Worm (Caenorhabditis elegans) whole organism, L2 larva: ENCODE results near the gene ZK1248.19.
A peak's percentile ranks its signal among the peaks of the same experiment; 100 is the strongest.

Source experiments
- F13H6.1 ChIP-seq: sonication (generic microtip); optimal IDR thresholded peaks from 2 replicates; lab custom pipeline; 2016; ENCODE audit warnings: missing genetic modification characterization, missing compliant biosample characterization
- R02D3.7 ChIP-seq: fragments of 150-350 bp; optimal IDR thresholded peaks from 2 replicates; lab custom pipeline; 2014; ENCODE audit warnings: missing biosample characterization, missing genetic modification characterization
- Y55F3AM.14 ChIP-seq: fragments of 200-800 bp; sonication (Bioruptor generic); optimal IDR thresholded peaks from 2 replicates; lab custom pipeline; 2018; ENCODE audit warnings: mild to moderate bottlenecking, missing genetic modification characterization, missing compliant biosample characterization
- ZK546.5 ChIP-seq: sonication (generic microtip); optimal IDR thresholded peaks from 2 replicates; lab custom pipeline; 2017; ENCODE audit warnings: missing biosample characterization, missing genetic modification characterization
- alr-1 ChIP-seq: fragments of 150-350 bp; optimal IDR thresholded peaks from 2 replicates; lab custom pipeline; 2014; ENCODE audit warnings: missing biosample characterization, missing genetic modification characterization
- ama-1 ChIP-seq: fragments of 150-350 bp; optimal IDR thresholded peaks from 2 replicates; lab custom pipeline; 2018; ENCODE audit warnings: inconsistent platforms
- blmp-1 ChIP-seq: sonication (generic microtip); optimal IDR thresholded peaks from 2 replicates; lab custom pipeline; 2017; ENCODE audit warnings: missing genetic modification characterization, mild to moderate bottlenecking, missing compliant biosample characterization, antibody characterized with exemption, moderate library complexity; ENCODE audit not compliant: insufficient read depth
- ceh-16 ChIP-seq: fragments of 150-350 bp; optimal IDR thresholded peaks from 2 replicates; lab custom pipeline; 2014; ENCODE audit warnings: missing biosample characterization, missing genetic modification characterization
- ceh-82 ChIP-seq: fragments of 150-350 bp; optimal IDR thresholded peaks from 2 replicates; lab custom pipeline; 2014; ENCODE audit warnings: missing biosample characterization, missing genetic modification characterization
- crh-2 ChIP-seq: sonication (generic microtip); optimal IDR thresholded peaks from 2 replicates; lab custom pipeline; 2017; ENCODE audit warnings: missing biosample characterization, missing genetic modification characterization
- dmd-4 ChIP-seq: sonication (generic microtip); optimal IDR thresholded peaks from 2 replicates; lab custom pipeline; 2017; ENCODE audit warnings: missing biosample characterization, missing genetic modification characterization
- egl-27 ChIP-seq: sonication (generic microtip); optimal IDR thresholded peaks from 3 replicates; lab custom pipeline; 2017; ENCODE audit warnings: missing biosample characterization, missing genetic modification reagents, missing genetic modification characterization
- elt-1 ChIP-seq: fragments of 150-350 bp; optimal IDR thresholded peaks from 2 replicates; lab custom pipeline; 2014; ENCODE audit warnings: missing biosample characterization, missing genetic modification characterization
- elt-3 ChIP-seq: sonication (generic microtip); optimal IDR thresholded peaks from 2 replicates; lab custom pipeline; 2017; ENCODE audit warnings: missing biosample characterization, missing genetic modification characterization
- fos-1 ChIP-seq: fragments of 150-350 bp; optimal IDR thresholded peaks from 2 replicates; lab custom pipeline; 2014; ENCODE audit warnings: missing biosample characterization, missing genetic modification characterization
- gmeb-1 ChIP-seq: fragments of 150-350 bp; optimal IDR thresholded peaks from 2 replicates; lab custom pipeline; 2014; ENCODE audit warnings: missing biosample characterization, missing genetic modification characterization
- lin-11 ChIP-seq: fragments of 150-350 bp; sonication (generic microtip); optimal IDR thresholded peaks from 2 replicates; lab custom pipeline; 2014; ENCODE audit warnings: missing biosample characterization, missing genetic modification characterization, inconsistent platforms, mixed read lengths
- lin-13 ChIP-seq: fragments of 150-350 bp; optimal IDR thresholded peaks from 2 replicates; lab custom pipeline; 2014; ENCODE audit warnings: missing biosample characterization, missing genetic modification reagents, missing genetic modification characterization
- lin-39 ChIP-seq: fragments of 150-350 bp; optimal IDR thresholded peaks from 2 replicates; lab custom pipeline; 2014; ENCODE audit warnings: missing biosample characterization, missing genetic modification reagents, missing genetic modification characterization
- lsy-2 ChIP-seq, 2 experiments: fragments of 150-350 bp in 1 of 2; sonication (generic microtip) in 1 of 2; optimal IDR thresholded peaks; 2 replicates each; lab custom pipeline; 2014 to 2017; ENCODE audit warnings: missing biosample characterization in 2 of 2, missing genetic modification characterization in 2 of 2
- mbf-1 ChIP-seq: sonication (generic microtip); optimal IDR thresholded peaks from 2 replicates; lab custom pipeline; 2017; ENCODE audit warnings: missing biosample characterization, missing genetic modification characterization
- mdl-1 ChIP-seq, 2 experiments: fragments of 150-350 bp in 1 of 2; sonication (generic microtip) in 1 of 2; optimal IDR thresholded peaks; 2 replicates each; lab custom pipeline; 2017; ENCODE audit warnings: missing biosample characterization in 2 of 2, missing genetic modification characterization in 2 of 2
- nhr-11 ChIP-seq: fragments of 150-350 bp; optimal IDR thresholded peaks from 2 replicates; lab custom pipeline; 2014; ENCODE audit warnings: missing biosample characterization, missing genetic modification characterization
- nhr-12 ChIP-seq: fragments of 150-350 bp; optimal IDR thresholded peaks from 2 replicates; lab custom pipeline; 2014; ENCODE audit warnings: missing biosample characterization, missing genetic modification characterization
- nhr-129 ChIP-seq: fragments of 150-350 bp; optimal IDR thresholded peaks from 2 replicates; lab custom pipeline; 2014; ENCODE audit warnings: missing biosample characterization, missing genetic modification characterization
- nhr-23 ChIP-seq: fragments of 150-350 bp; optimal IDR thresholded peaks from 2 replicates; lab custom pipeline; 2014; ENCODE audit warnings: missing biosample characterization, missing genetic modification reagents, missing genetic modification characterization
- nhr-237 ChIP-seq: fragments of 150-350 bp; optimal IDR thresholded peaks from 2 replicates; lab custom pipeline; 2014; ENCODE audit warnings: missing biosample characterization, missing genetic modification characterization
- nhr-25 ChIP-seq: fragments of 150-350 bp; sonication (generic microtip); optimal IDR thresholded peaks from 3 replicates; lab custom pipeline; 2014; ENCODE audit warnings: missing biosample characterization, missing genetic modification characterization
- nhr-77 ChIP-seq: fragments of 150-350 bp; optimal IDR thresholded peaks from 2 replicates; lab custom pipeline; 2014; ENCODE audit warnings: missing biosample characterization, missing genetic modification characterization
- sma-3 ChIP-seq: sonication (generic microtip); optimal IDR thresholded peaks from 2 replicates; lab custom pipeline; 2016; ENCODE audit warnings: missing genetic modification reagents, missing genetic modification characterization, missing compliant biosample characterization
- snpc-4 ChIP-seq: fragments of 150-350 bp; optimal IDR thresholded peaks from 2 replicates; lab custom pipeline; 2014; ENCODE audit warnings: missing biosample characterization, missing genetic modification characterization
- unc-55 ChIP-seq: fragments of 150-350 bp; sonication (generic microtip); optimal IDR thresholded peaks from 3 replicates; lab custom pipeline; 2014; ENCODE audit warnings: missing biosample characterization, missing genetic modification reagents, missing genetic modification characterization
- unc-62 ChIP-seq: fragments of 150-350 bp; optimal IDR thresholded peaks from 2 replicates; lab custom pipeline; 2014; ENCODE audit warnings: missing biosample characterization, missing genetic modification reagents, missing genetic modification characterization
- zag-1 ChIP-seq: fragments of 150-350 bp; optimal IDR thresholded peaks from 2 replicates; lab custom pipeline; 2014; ENCODE audit warnings: missing biosample characterization, missing genetic modification characterization
- ztf-1 ChIP-seq: fragments of 200-800 bp; sonication (Bioruptor generic); conservative IDR thresholded peaks from 2 replicates; pipeline ENCODE4 v1.3.6; 2022; ENCODE audit warnings: missing genetic modification characterization, missing compliant biosample characterization
- ztf-11 ChIP-seq: sonication (generic microtip); optimal IDR thresholded peaks from 2 replicates; lab custom pipeline; 2017; ENCODE audit warnings: missing biosample characterization, missing genetic modification characterization
- ztf-4 ChIP-seq: fragments of 150-350 bp; optimal IDR thresholded peaks from 2 replicates; lab custom pipeline; 2014; ENCODE audit warnings: missing biosample characterization, missing genetic modification characterization

Gene ZK1248.19

ce11 chrII:5810230-5810629 lies 29.0 kb downstream of the ZK1248.19 start, which contains the start of the genes msp-64 and ZK1248.5:
Gene msp-64 (minus strand): TSS chrII:5810330.
Gene ZK1248.5 (plus strand): TSS chrII:5810514.
- TF ChIP-seq Y55F3AM.14 (GFP tag; lab: Kevin White, UChicago) (no peak), R02D3.7 (tag; lab: Kevin White, UChicago) (no peak), egl-27 (tag; lab: Kevin White, UChicago) (no peak), unc-62 (GFP tag; lab: Kevin White, UChicago) (no peak), nhr-237 (tag; lab: Kevin White, UChicago) (no peak), nhr-25 (no peak)

ce11 chrII:5806563-5806962 lies 32.7 kb downstream of the ZK1248.19 start:
- TF ChIP-seq lin-13 (GFP tag; lab: Kevin White, UChicago): no peak
- no peak for TF ChIP-seq nhr-129 (tag; lab: Kevin White, UChicago)
- TF ChIP-seq zag-1 (tag; lab: Kevin White, UChicago): no peak
- TF ChIP-seq unc-62 (GFP tag; lab: Kevin White, UChicago): no peak
- TF ChIP-seq gmeb-1: peak; percentile 10
- TF ChIP-seq fos-1: peak; percentile 80
- TF ChIP-seq sma-3: no peak
- no peak for TF ChIP-seq nhr-77
- no peak for TF ChIP-seq ceh-82
- TF ChIP-seq ztf-4: no peak
- no peak for TF ChIP-seq alr-1 (tag; lab: Kevin White, UChicago)
- TF ChIP-seq lsy-2 (tag; optimal IDR thresholded peaks at IDR 0.05; lab: Kevin White, UChicago): no peak
- no peak for TF ChIP-seq nhr-23 (tag; lab: Kevin White, UChicago)
- TF ChIP-seq crh-2 (tag; lab: Kevin White, UChicago): peak; percentile 17
- TF ChIP-seq nhr-12: no peak
- TF ChIP-seq mbf-1 (tag; lab: Kevin White, UChicago): no peak
- no peak for TF ChIP-seq egl-27 (tag; lab: Kevin White, UChicago)
- no peak for TF ChIP-seq ZK546.5 (tag; lab: Kevin White, UChicago)
- TF ChIP-seq ama-1 (lab: Kevin White, UChicago): no peak
- TF ChIP-seq unc-55 (GFP tag; lab: Kevin White, UChicago): no peak

ce11 chrII:5805303-5805702 lies 33.9 kb downstream of the ZK1248.19 start, which contains the start of gene K05F1.10:
Gene K05F1.10 (minus strand): TSS chrII:5805473.
- TF ChIP-seq elt-3 (no peak), ZK546.5 (tag; lab: Kevin White, UChicago) (no peak), crh-2 (tag; lab: Kevin White, UChicago) (peak; percentile 17), unc-62 (GFP tag; lab: Kevin White, UChicago) (no peak), Y55F3AM.14 (GFP tag; lab: Kevin White, UChicago) (no peak)
- TF ChIP-seq, all 48 proteins: peak for 1

- peak; percentile 29 for TF ChIP-seq fos-1
- no peak for TF ChIP-seq blmp-1 (tag; lab: Kevin White, UChicago)
These were observed 34.9 kb downstream of the ZK1248.19 start for ce11 chrII:5804288-5804687.

- TF ChIP-seq nhr-129 (tag; lab: Kevin White, UChicago) (no peak), nhr-11 (tag; lab: Kevin White, UChicago) (no peak), ztf-11 (no peak), elt-1 (tag; lab: Kevin White, UChicago) (no peak), dmd-4 (tag; lab: Kevin White, UChicago) (no peak), snpc-4 (tag; lab: Kevin White, UChicago) (no peak), nhr-237 (tag; lab: Kevin White, UChicago) (no peak), alr-1 (tag; lab: Kevin White, UChicago) (no peak), lin-39 (tag; lab: Kevin White, UChicago) (no peak), zag-1 (tag; lab: Kevin White, UChicago) (no peak), elt-3 (no peak), mdl-1 (tag; optimal IDR thresholded peaks at IDR 0.05; lab: Kevin White, UChicago) (no peak), lin-11 (no peak), F13H6.1 (tag; lab: Kevin White, UChicago) (no peak), ceh-16 (tag; lab: Kevin White, UChicago) (no peak), nhr-77 (no peak), ztf-1 (no peak), ceh-82 (no peak), nhr-25 (no peak), lin-13 (GFP tag; lab: Kevin White, UChicago) (no peak)
These were observed 38.1 kb downstream of the ZK1248.19 start, which contains the start of the genes K05F1.9 and K05F1.1 for ce11 chrII:5801075-5801474. Gene K05F1.9 (minus strand): TSS chrII:5801175. Gene K05F1.1 (plus strand): TSS chrII:5801382.
